Fruit fly (Drosophila melanogaster): ENCODE measurements around the gene CG14662.
A peak's percentile ranks its signal among the peaks of the same experiment; 100 is the strongest.

CG14662 gene

dm6 chr3R:4989150-4990017 lies 5.4 kb upstream of the CG14662 start (continued):
- no peak for TF ChIP-seq da (GFP tag; optimal IDR thresholded peaks at IDR 0.05)
- TF ChIP-seq sna (GFP tag; IDR thresholded peaks at IDR 0.05; ENCODE audit: partially characterized antibody) = no peak
- TF ChIP-seq Drgx (GFP tag; IDR thresholded peaks at IDR 0.05) = no peak
- peak; percentile 48 for TF ChIP-seq CG10462 (GFP tag; optimal IDR thresholded peaks at IDR 0.05)
- TF ChIP-seq CG34422 (GFP tag; IDR thresholded peaks at IDR 0.05) = no peak
- TF ChIP-seq Dp (GFP tag; optimal IDR thresholded peaks at IDR 0.05) = no peak
- TF ChIP-seq psq (GFP tag; optimal IDR thresholded peaks at IDR 0.05) = no peak
- peak; percentile 49 for TF ChIP-seq lilli (GFP tag; optimal IDR thresholded peaks at IDR 0.05)
- TF ChIP-seq jigr1 (GFP tag; IDR thresholded peaks at IDR 0.05) = no peak
- no peak for TF ChIP-seq inv (GFP tag; IDR thresholded peaks at IDR 0.05; ENCODE audit: partially characterized antibody)
- no peak for TF ChIP-seq ftz-f1 (GFP tag; optimal IDR thresholded peaks at IDR 0.05)
- peak; percentile 29 for TF ChIP-seq Abd-B (GFP tag; optimal IDR thresholded peaks at IDR 0.05)
- no peak for TF ChIP-seq toy (GFP tag; IDR thresholded peaks at IDR 0.05)
- TF ChIP-seq oc (tag; optimal IDR thresholded peaks at IDR 0.05) = no peak
- peak; percentile 22 for TF ChIP-seq CG8359 (GFP tag; optimal IDR thresholded peaks at IDR 0.05; ENCODE audit: borderline replicate concordance)
- TF ChIP-seq NK7.1 (GFP tag; optimal IDR thresholded peaks at IDR 0.05) = peak; percentile 5
- 0 out of 2 replicates have a peak, but pooled peaks have one; percentile 37 for TF ChIP-seq lmd (GFP tag; IDR thresholded peaks at IDR 0.05)
- TF ChIP-seq CG8765 (GFP tag; IDR thresholded peaks at IDR 0.05) = no peak
- peak; percentile 65 for TF ChIP-seq CG9437 (GFP tag; optimal IDR thresholded peaks at IDR 0.05)
- TF ChIP-seq Nf-YB (GFP tag; optimal IDR thresholded peaks at IDR 0.05) = peak; percentile 51
- no peak for TF ChIP-seq CG3995 (GFP tag; optimal IDR thresholded peaks at IDR 0.05)
- TF ChIP-seq CG15011 (GFP tag; optimal IDR thresholded peaks at IDR 0.05) = peak; percentile 22
- TF ChIP-seq CG14667 (GFP tag; IDR thresholded peaks at IDR 0.05) = no peak
- peak; percentile 35 for TF ChIP-seq CG18619 (GFP tag; optimal IDR thresholded peaks at IDR 0.05)
- TF ChIP-seq ase (GFP tag; IDR thresholded peaks at IDR 0.05) = no peak
- no peak for TF ChIP-seq CG11695 (GFP tag; IDR thresholded peaks at IDR 0.05)
- TF ChIP-seq Hr51 (GFP tag; optimal IDR thresholded peaks at IDR 0.05) = peak; percentile 2 to 34
- TF ChIP-seq YL-1 (GFP tag; optimal IDR thresholded peaks at IDR 0.05) = no peak
- peak; percentile 36 for TF ChIP-seq CG10654 (GFP tag; optimal IDR thresholded peaks at IDR 0.05)
- TF ChIP-seq slp2 (GFP tag; optimal IDR thresholded peaks at IDR 0.05) = peak; percentile 58
- peak; percentile 39 for TF ChIP-seq CG12104 (GFP tag; optimal IDR thresholded peaks at IDR 0.05)
- TF ChIP-seq CG6254 (GFP tag; optimal IDR thresholded peaks at IDR 0.05) = peak; percentile 34
- TF ChIP-seq Dref (GFP tag; IDR thresholded peaks at IDR 0.05) = no peak
- peak; percentile 25 for TF ChIP-seq HLHmδ (GFP tag; optimal IDR thresholded peaks at IDR 0.05)
- TF ChIP-seq yki (optimal IDR thresholded peaks at IDR 0.05) = no peak
- 0 out of 3 replicates have a peak, but pooled peaks have one; percentile 5 for TF ChIP-seq dysf (GFP tag; IDR thresholded peaks at IDR 0.05)
- TF ChIP-seq wdn (GFP tag; IDR thresholded peaks at IDR 0.05) = no peak
- no peak for TF ChIP-seq Fer3 (tag; optimal IDR thresholded peaks at IDR 0.05)
- TF ChIP-seq otp (GFP tag; IDR thresholded peaks at IDR 0.05) = no peak
- no peak for TF ChIP-seq so (GFP tag; IDR thresholded peaks at IDR 0.05)
- no peak for TF ChIP-seq Gsc (GFP tag; IDR thresholded peaks at IDR 0.05)
- no peak for TF ChIP-seq CG7987 (GFP tag; optimal IDR thresholded peaks at IDR 0.05)
- TF ChIP-seq CG6175 (GFP tag; IDR thresholded peaks at IDR 0.05) = no peak
- TF ChIP-seq E2f2 (GFP tag; IDR thresholded peaks at IDR 0.05) = no peak
- peak; percentile 17 for TF ChIP-seq ems (GFP tag; optimal IDR thresholded peaks at IDR 0.05)
- no peak for TF ChIP-seq kay (GFP tag; optimal IDR thresholded peaks at IDR 0.05)
- TF ChIP-seq org-1 (GFP tag; optimal IDR thresholded peaks at IDR 0.05) = peak; percentile 54
- no peak for TF ChIP-seq CG2120 (GFP tag; optimal IDR thresholded peaks at IDR 0.05)
- no peak for TF ChIP-seq CG18011 (GFP tag; optimal IDR thresholded peaks at IDR 0.05)
